Fruit fly (Drosophila melanogaster) whole organism, embryonic: Measurements from ENCODE around the gene CG6933.
A peak's percentile ranks its signal among the peaks of the same experiment; 100 is the strongest.

ENCODE experiments used
- Awh ChIP-seq: fragments of 200-800 bp; sonication (Bioruptor generic); IDR thresholded peaks from 2 replicates; pipeline ENCODE4, ENCODE4 v1.3.6; 2022; ENCODE audit warnings: missing biosample characterization, missing genetic modification characterization
- BtbVII ChIP-seq: fragments of 200-800 bp; sonication (Bioruptor generic); optimal IDR thresholded peaks from 3 replicates; lab custom pipeline; 2017; ENCODE audit warnings: missing biosample characterization, mild to moderate bottlenecking, missing genetic modification characterization
- CG10431 ChIP-seq: fragments of 200-800 bp; sonication (Bioruptor generic); optimal IDR thresholded peaks from 3 replicates; lab custom pipeline; 2018; ENCODE audit warnings: missing biosample characterization, mild to moderate bottlenecking, missing genetic modification characterization
- CG11093 ChIP-seq: fragments of 200-800 bp; sonication (Bioruptor generic); IDR thresholded peaks from 3 replicates; pipeline ENCODE4 v1.3.6; 2022; ENCODE audit warnings: missing biosample characterization, missing genetic modification characterization
- CG11560 ChIP-seq: fragments of 200-800 bp; sonication (Bioruptor generic); IDR thresholded peaks from 3 replicates; pipeline ENCODE4 v1.3.6; 2022; ENCODE audit warnings: missing biosample characterization, missing genetic modification characterization
- CG13296 ChIP-seq: fragments of 200-800 bp; sonication (Bioruptor generic); optimal IDR thresholded peaks from 3 replicates; lab custom pipeline; 2018; ENCODE audit warnings: missing biosample characterization, mild to moderate bottlenecking, missing genetic modification characterization
- CG15601 ChIP-seq: fragments of 200-800 bp; sonication (Bioruptor generic); optimal IDR thresholded peaks from 3 replicates; lab custom pipeline; 2019; ENCODE audit warnings: missing biosample characterization, mild to moderate bottlenecking, missing genetic modification characterization, moderate library complexity
- CG16779 ChIP-seq: fragments of 200-800 bp; sonication (Bioruptor generic); IDR thresholded peaks from 2 replicates; pipeline ENCODE4 v1.3.6; 2022; ENCODE audit warnings: missing biosample characterization, missing genetic modification characterization
- CG17359 ChIP-seq: fragments of 200-800 bp; sonication (Bioruptor generic); optimal IDR thresholded peaks from 3 replicates; lab custom pipeline; 2018; ENCODE audit warnings: missing biosample characterization, mild to moderate bottlenecking, missing genetic modification characterization, moderate library complexity
- CG30020 ChIP-seq: fragments of 200-800 bp; optimal IDR thresholded peaks from 2 replicates; lab custom pipeline; 2019; ENCODE audit warnings: missing biosample characterization, mild to moderate bottlenecking, missing genetic modification characterization, moderate library complexity
- CG30431 ChIP-seq: fragments of 200-800 bp; sonication (Bioruptor generic); optimal IDR thresholded peaks from 2 replicates; lab custom pipeline; 2017; ENCODE audit warnings: missing biosample characterization, missing genetic modification characterization
- CG3407 ChIP-seq: fragments of 200-800 bp; sonication (Bioruptor generic); optimal IDR thresholded peaks from 2 replicates; lab custom pipeline; 2018; ENCODE audit warnings: missing biosample characterization, mild to moderate bottlenecking, missing genetic modification characterization
- CG34224 ChIP-seq: fragments of 200-800 bp; sonication (Bioruptor generic); IDR thresholded peaks from 3 replicates; pipeline ENCODE4 v1.3.6; 2022; ENCODE audit warnings: missing biosample characterization, missing genetic modification characterization; ENCODE audit not compliant: partially characterized antibody
- CG4730 ChIP-seq: fragments of 200-800 bp; sonication (Bioruptor generic); IDR thresholded peaks from 2 replicates; pipeline ENCODE4 v1.3.6; 2022; ENCODE audit warnings: missing biosample characterization, missing genetic modification characterization
- CG6854 ChIP-seq: fragments of 200-800 bp; sonication (Bioruptor generic); optimal IDR thresholded peaks from 3 replicates; lab custom pipeline; 2017; ENCODE audit warnings: missing biosample characterization, mild to moderate bottlenecking, missing genetic modification characterization
- CG7839 ChIP-seq: fragments of 200-800 bp; sonication (Bioruptor generic); optimal IDR thresholded peaks from 3 replicates; lab custom pipeline; 2018; ENCODE audit warnings: missing biosample characterization, mild to moderate bottlenecking, missing genetic modification characterization, moderate library complexity
- CG7987 ChIP-seq: fragments of 200-800 bp; sonication (Bioruptor generic); optimal IDR thresholded peaks from 2 replicates; lab custom pipeline; 2018; ENCODE audit warnings: missing biosample characterization, mild to moderate bottlenecking, missing genetic modification characterization, moderate library complexity
- CG8290 ChIP-seq, 3 experiments: fragments of 200-800 bp; sonication (Bioruptor generic); optimal IDR thresholded peaks; 2 replicates each; lab custom pipeline; 2016 to 2019; ENCODE audit warnings: missing biosample characterization in 3 of 3, missing genetic modification characterization in 3 of 3, mild to moderate bottlenecking in 2 of 3, moderate library complexity in 1 of 3
- CG8944 ChIP-seq: fragments of 200-800 bp; sonication (Bioruptor generic); optimal IDR thresholded peaks from 3 replicates; lab custom pipeline; 2016; ENCODE audit warnings: missing biosample characterization, missing genetic modification characterization
- CoRest ChIP-seq: fragments of 200-800 bp; sonication (Bioruptor generic); optimal IDR thresholded peaks from 3 replicates; lab custom pipeline; 2018; ENCODE audit warnings: missing biosample characterization, mild to moderate bottlenecking, missing genetic modification characterization, moderate library complexity
- D ChIP-seq, 2 experiments: fragments of 200-800 bp in 1 of 2; fragments of >200 bp in 1 of 2; sonication (Bioruptor generic) in 1 of 2; optimal IDR thresholded peaks; 2 replicates in 1 of 2; 3 replicates in 1 of 2; lab custom pipeline; 2017; ENCODE audit warnings: mild to moderate bottlenecking in 1 of 2, missing biosample characterization in 1 of 2, missing genetic modification characterization in 1 of 2, missing genetic modification reagents in 1 of 2
- D19A ChIP-seq: fragments of 200-800 bp; optimal IDR thresholded peaks from 3 replicates; lab custom pipeline; 2019; ENCODE audit warnings: missing biosample characterization, mild to moderate bottlenecking, missing genetic modification characterization, moderate library complexity
- Dek ChIP-seq: fragments of 200-800 bp; sonication (Bioruptor generic); optimal IDR thresholded peaks from 3 replicates; lab custom pipeline; 2019; ENCODE audit warnings: missing biosample characterization, mild to moderate bottlenecking, missing genetic modification characterization, moderate library complexity
- Dll ChIP-seq: fragments of 200-800 bp; sonication (Bioruptor generic); IDR thresholded peaks from 4 replicates; pipeline ENCODE4 v1.3.6; 2022; ENCODE audit warnings: missing biosample characterization, missing genetic modification characterization; ENCODE audit not compliant: partially characterized antibody
- Doc3 ChIP-seq: fragments of 200-800 bp; sonication (Bioruptor generic); IDR thresholded peaks from 3 replicates; pipeline ENCODE4 v1.3.6; 2022; ENCODE audit warnings: missing biosample characterization, missing genetic modification characterization; ENCODE audit not compliant: partially characterized antibody
- Hr39 ChIP-seq: fragments of >200 bp; optimal IDR thresholded peaks from 2 replicates; lab custom pipeline; 2017
- Lim3 ChIP-seq: fragments of 200-800 bp; sonication (Bioruptor generic); IDR thresholded peaks from 2 replicates; pipeline ENCODE4 v1.3.6; 2022; ENCODE audit warnings: missing biosample characterization, missing genetic modification characterization
- Neu2 ChIP-seq: fragments of 200-800 bp; sonication (Bioruptor generic); optimal IDR thresholded peaks from 3 replicates; lab custom pipeline; 2016; ENCODE audit warnings: missing biosample characterization, missing genetic modification characterization, borderline replicate concordance
- Poxn ChIP-seq: fragments of 200-800 bp; sonication (Bioruptor generic); IDR thresholded peaks from 2 replicates; pipeline ENCODE4 v1.3.6; 2022; ENCODE audit warnings: missing biosample characterization, missing genetic modification characterization
- Side ChIP-seq: fragments of 200-800 bp; sonication (Bioruptor generic); optimal IDR thresholded peaks from 2 replicates; lab custom pipeline; 2016; ENCODE audit warnings: missing biosample characterization, missing genetic modification characterization
- Ssrp ChIP-seq: fragments of 200-800 bp; sonication (Bioruptor generic); optimal IDR thresholded peaks from 2 replicates; lab custom pipeline; 2018; ENCODE audit warnings: missing biosample characterization, mild to moderate bottlenecking, missing genetic modification characterization, moderate library complexity
- abd-A ChIP-seq: fragments of 200-800 bp; sonication (Bioruptor generic); optimal IDR thresholded peaks from 3 replicates; lab custom pipeline; 2019; ENCODE audit warnings: missing biosample characterization, mild to moderate bottlenecking, missing genetic modification characterization, moderate library complexity
- ato ChIP-seq: fragments of 200-800 bp; sonication (Bioruptor generic); IDR thresholded peaks from 2 replicates; pipeline ENCODE4 v1.3.6; 2022; ENCODE audit warnings: missing biosample characterization, missing genetic modification characterization; ENCODE audit not compliant: partially characterized antibody
- bigmax ChIP-seq: fragments of 200-800 bp; sonication (Bioruptor generic); optimal IDR thresholded peaks from 2 replicates; lab custom pipeline; 2018; ENCODE audit warnings: missing biosample characterization, mild to moderate bottlenecking, missing genetic modification characterization
- bsh ChIP-seq, 2 experiments: fragments of 200-800 bp; sonication (Bioruptor generic); optimal IDR thresholded peaks; 2 replicates each; lab custom pipeline; 2017 to 2018; ENCODE audit warnings: mild to moderate bottlenecking in 2 of 2, missing biosample characterization in 2 of 2, missing genetic modification characterization in 2 of 2, moderate library complexity in 1 of 2
- cg ChIP-seq: fragments of 200-800 bp; sonication (Bioruptor generic); optimal IDR thresholded peaks from 3 replicates; lab custom pipeline; 2019; ENCODE audit warnings: missing biosample characterization, mild to moderate bottlenecking, missing genetic modification characterization, moderate library complexity
- dm ChIP-seq: fragments of 200-800 bp; sonication (Bioruptor generic); optimal IDR thresholded peaks from 3 replicates; lab custom pipeline; 2016; ENCODE audit warnings: missing biosample characterization, missing genetic modification characterization
- dmrt11E ChIP-seq: fragments of 200-800 bp; sonication (Bioruptor generic); optimal IDR thresholded peaks from 3 replicates; lab custom pipeline; 2018; ENCODE audit warnings: missing biosample characterization, mild to moderate bottlenecking, missing genetic modification characterization, moderate library complexity
- ewg ChIP-seq: fragments of 200-800 bp; sonication (Bioruptor generic); optimal IDR thresholded peaks from 3 replicates; lab custom pipeline; 2017; ENCODE audit warnings: mild to moderate bottlenecking, missing biosample characterization, missing genetic modification reagents, missing genetic modification characterization
- eyg ChIP-seq: fragments of 200-800 bp; sonication (Bioruptor generic); optimal IDR thresholded peaks from 3 replicates; lab custom pipeline; 2016; ENCODE audit warnings: missing biosample characterization, missing genetic modification characterization
- h ChIP-seq: fragments of >200 bp; optimal IDR thresholded peaks from 2 replicates; lab custom pipeline; 2017
- mirr ChIP-seq: fragments of 200-800 bp; sonication (Bioruptor generic); optimal IDR thresholded peaks from 3 replicates; lab custom pipeline; 2018; ENCODE audit warnings: missing biosample characterization, mild to moderate bottlenecking, missing genetic modification characterization
- mld ChIP-seq: fragments of 200-800 bp; sonication (Bioruptor generic); IDR thresholded peaks from 3 replicates; pipeline ENCODE4 v1.3.6; 2022; ENCODE audit warnings: missing biosample characterization, missing genetic modification characterization; ENCODE audit not compliant: partially characterized antibody
- oc ChIP-seq: fragments of 200-800 bp; sonication (Bioruptor generic); optimal IDR thresholded peaks from 2 replicates; lab custom pipeline; 2018; ENCODE audit warnings: missing biosample characterization, mild to moderate bottlenecking, missing genetic modification characterization, moderate library complexity
- prd ChIP-seq, 3 experiments: fragments of >200 bp in 2 of 3; fragments of 200-800 bp in 1 of 3; sonication (Bioruptor generic) in 1 of 3; optimal IDR thresholded peaks in 2 of 3; IDR thresholded peaks in 1 of 3; 2 replicates in 2 of 3; 3 replicates in 1 of 3; pipeline versions ENCODE4 v1.3.6 to Lab custom; 2017 to 2022; ENCODE audit warnings: missing biosample characterization in 1 of 3, missing genetic modification characterization in 1 of 3
- ranshi ChIP-seq: fragments of 200-800 bp; sonication (Bioruptor generic); IDR thresholded peaks from 2 replicates; pipeline ENCODE4 v1.3.6; 2022; ENCODE audit warnings: missing biosample characterization, missing genetic modification characterization
- row ChIP-seq: fragments of 200-800 bp; sonication (Bioruptor generic); IDR thresholded peaks from 3 replicates; pipeline ENCODE4 v1.3.6; 2022; ENCODE audit warnings: missing biosample characterization, missing genetic modification characterization
- slp2 ChIP-seq: fragments of 200-800 bp; sonication (Bioruptor generic); optimal IDR thresholded peaks from 2 replicates; lab custom pipeline; 2016; ENCODE audit warnings: missing biosample characterization, missing genetic modification characterization
- sqz ChIP-seq: fragments of 200-800 bp; sonication (Bioruptor generic); optimal IDR thresholded peaks from 3 replicates; lab custom pipeline; 2018; ENCODE audit warnings: missing biosample characterization, mild to moderate bottlenecking, missing genetic modification characterization
- tio ChIP-seq: fragments of 200-800 bp; sonication (Bioruptor generic); optimal IDR thresholded peaks from 2 replicates; lab custom pipeline; 2017; ENCODE audit warnings: missing biosample characterization, missing genetic modification characterization, inconsistent platforms

Gene CG6933

DNA sequence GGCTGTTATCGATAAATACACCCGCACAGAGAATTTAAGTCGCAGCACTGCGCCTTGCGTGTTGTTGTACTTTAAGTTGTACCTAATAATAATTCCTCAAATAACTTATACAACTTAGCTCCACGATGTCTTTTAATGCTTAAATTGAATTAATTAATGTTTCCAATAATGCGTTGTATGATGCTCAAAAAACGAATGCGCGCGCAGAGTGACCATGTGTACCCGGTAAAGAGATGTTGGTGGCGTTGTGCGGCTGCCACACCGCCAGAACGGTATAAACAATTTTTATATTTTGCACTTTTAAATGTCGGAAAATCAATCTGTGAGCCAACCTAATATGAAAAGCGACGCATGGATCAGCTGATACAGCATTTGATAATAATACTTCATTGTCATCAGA lies 5.9 kb upstream of the CG6933 start (continued):
- TF ChIP-seq Dek: no peak
- no peak for TF ChIP-seq CG10431 (GFP tag; lab: Kevin White, UChicago)
- no peak for TF ChIP-seq CG8944 (GFP tag; lab: Kevin White, UChicago)
- no peak for TF ChIP-seq CG17359 (tag; lab: Kevin White, UChicago)
- TF ChIP-seq CG16779 (GFP tag; lab: Robert Waterston, UW): no peak
- no peak for TF ChIP-seq slp2 (GFP tag; lab: Kevin White, UChicago)
- no peak for TF ChIP-seq Side (GFP tag; lab: Kevin White, UChicago)
- no peak for TF ChIP-seq ato (GFP tag; lab: Robert Waterston, UW)
- peak; percentile 1 for TF ChIP-seq dm (GFP tag; lab: Kevin White, UChicago)
- TF ChIP-seq CG6854: no peak
- TF ChIP-seq sqz (GFP tag; lab: Kevin White, UChicago): no peak
- TF ChIP-seq CG4730: no peak
- TF ChIP-seq oc (tag; lab: Kevin White, UChicago): no peak
- TF ChIP-seq mld (GFP tag; lab: Robert Waterston, UW): no peak
- TF ChIP-seq mirr (GFP tag; lab: Kevin White, UChicago): no peak
- no peak for TF ChIP-seq CG7839 (tag; lab: Kevin White, UChicago)
- TF ChIP-seq CG3407 (GFP tag; lab: Kevin White, UChicago): no peak
- TF ChIP-seq Hr39 (lab: Kevin White, UChicago): no peak
- TF ChIP-seq tio (GFP tag; lab: Kevin White, UChicago): no peak
- TF ChIP-seq eyg (GFP tag; lab: Kevin White, UChicago): no peak
- TF ChIP-seq row (GFP tag; lab: Robert Waterston, UW): peak; percentile 27; the same call in 1 of the 3 replicates
- no peak for TF ChIP-seq BtbVII
- TF ChIP-seq bigmax: no peak
- TF ChIP-seq bsh (GFP tag; optimal IDR thresholded peaks at IDR 0.05; lab: Kevin White, UChicago): no peak
- peak; percentile 36 for TF ChIP-seq CG30020 (tag; lab: Kevin White, UChicago)
- TF ChIP-seq CG15601: no peak
- peak; percentile 99 for TF ChIP-seq ewg (GFP tag; lab: Kevin White, UChicago)
- TF ChIP-seq CG8290 (GFP tag; optimal IDR thresholded peaks at IDR 0.05; lab: Kevin White, UChicago): no peak
- no peak for TF ChIP-seq CG8290 (tag; optimal IDR thresholded peaks at IDR 0.05; lab: Kevin White, UChicago)
- TF ChIP-seq CG11560: no peak
- no peak for TF ChIP-seq CG7987 (GFP tag; lab: Kevin White, UChicago)
- TF ChIP-seq CG34224: no peak; the same call in 2 of the 3 replicates
- TF ChIP-seq h (lab: Kevin White, UChicago): no peak
- TF ChIP-seq CG11093 (GFP tag; lab: Robert Waterston, UW): no peak
- no peak for TF ChIP-seq Ssrp (tag; lab: Kevin White, UChicago)
- no peak for TF ChIP-seq Awh (GFP tag; lab: Robert Waterston, UW)
- TF ChIP-seq prd (optimal IDR thresholded peaks at IDR 0.05; lab: Kevin White, UChicago): no peak
- no peak for TF ChIP-seq prd (GFP tag; IDR thresholded peaks at IDR 0.05; lab: Robert Waterston, UW)
- TF ChIP-seq CoRest (tag; lab: Kevin White, UChicago): peak; percentile 38
- TF ChIP-seq Lim3 (GFP tag; lab: Robert Waterston, UW): no peak
- TF ChIP-seq CG30431 (GFP tag; lab: Kevin White, UChicago): no peak
- TF ChIP-seq Neu2 (GFP tag; lab: Kevin White, UChicago): no peak
- 0 out of 4 replicates have a peak, but pooled peaks have one; percentile 52 for TF ChIP-seq Dll
- TF ChIP-seq D (optimal IDR thresholded peaks at IDR 0.05; lab: Kevin White, UChicago): no peak
- no peak for TF ChIP-seq D (GFP tag; optimal IDR thresholded peaks at IDR 0.05; lab: Kevin White, UChicago)
- TF ChIP-seq D19A: no peak
- no peak for TF ChIP-seq abd-A (tag; lab: Kevin White, UChicago)
- no peak for TF ChIP-seq Poxn (GFP tag; lab: Robert Waterston, UW)
- TF ChIP-seq Doc3 (GFP tag; lab: Robert Waterston, UW): no peak
- no peak for TF ChIP-seq dmrt11E (tag; lab: Kevin White, UChicago)
- TF ChIP-seq cg (GFP tag; lab: Kevin White, UChicago): no peak
- no peak for TF ChIP-seq ranshi (GFP tag; lab: Robert Waterston, UW)
- no peak for TF ChIP-seq CG13296 (GFP tag; lab: Kevin White, UChicago)
